Fruit fly (Drosophila melanogaster): ENCODE data around the gene CG46448.

DNA sequence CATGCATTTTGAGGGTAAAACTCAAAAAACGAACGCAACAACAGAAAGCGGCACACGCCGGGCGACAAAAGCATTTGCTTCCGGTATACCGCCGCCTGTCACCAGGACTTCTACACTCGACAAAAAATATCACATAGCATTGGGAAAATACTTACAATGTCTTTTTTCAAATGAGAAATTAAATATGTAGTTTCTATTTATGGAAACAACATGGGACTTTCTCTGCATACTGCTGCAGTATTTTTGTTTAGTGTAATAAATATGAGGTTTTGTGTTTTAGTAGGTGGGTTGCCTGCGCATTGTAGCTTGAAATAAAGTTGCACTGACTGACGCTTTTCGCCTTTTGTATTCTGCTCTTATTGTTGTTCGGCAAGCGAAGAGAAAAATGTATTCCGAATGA lies 5.6 kb downstream of the CG46448 start:
- TF ChIP-seq ci (GFP tag; IDR thresholded peaks at IDR 0.05) (no peak), Aef1 (GFP tag; IDR thresholded peaks at IDR 0.05) (no peak), CG10654 (GFP tag; optimal IDR thresholded peaks at IDR 0.05) (no peak)

Measured in whole organism, embryonic.